Fruit fly (Drosophila melanogaster): ENCODE results near the gene CG3149.

- no peak for TF ChIP-seq Myc (optimal IDR thresholded peaks at IDR 0.05)
- TF ChIP-seq Abd-B (GFP tag; optimal IDR thresholded peaks at IDR 0.05) = no peak
- no peak for TF ChIP-seq h (GFP tag; optimal IDR thresholded peaks at IDR 0.05)
- TF ChIP-seq CG32264 (GFP tag; optimal IDR thresholded peaks at IDR 0.05) = no peak
- no peak for TF ChIP-seq Sp1 (GFP tag; optimal IDR thresholded peaks at IDR 0.05)
- no peak for TF ChIP-seq OdsH (GFP tag; optimal IDR thresholded peaks at IDR 0.05)
- no peak for TF ChIP-seq N (GFP tag; optimal IDR thresholded peaks at IDR 0.05)
- no peak for TF ChIP-seq HLH106 (tag; optimal IDR thresholded peaks at IDR 0.05)
- no peak for TF ChIP-seq GATAd (GFP tag; optimal IDR thresholded peaks at IDR 0.05)
These were observed 29.2 kb upstream of the CG3149 start for dm6 chrX:5724151-5724699.

Data from whole organism, wandering third instar larva.